7 worm cellular contexts compared by ENCODE assay signal in the genomic region with DNA sequence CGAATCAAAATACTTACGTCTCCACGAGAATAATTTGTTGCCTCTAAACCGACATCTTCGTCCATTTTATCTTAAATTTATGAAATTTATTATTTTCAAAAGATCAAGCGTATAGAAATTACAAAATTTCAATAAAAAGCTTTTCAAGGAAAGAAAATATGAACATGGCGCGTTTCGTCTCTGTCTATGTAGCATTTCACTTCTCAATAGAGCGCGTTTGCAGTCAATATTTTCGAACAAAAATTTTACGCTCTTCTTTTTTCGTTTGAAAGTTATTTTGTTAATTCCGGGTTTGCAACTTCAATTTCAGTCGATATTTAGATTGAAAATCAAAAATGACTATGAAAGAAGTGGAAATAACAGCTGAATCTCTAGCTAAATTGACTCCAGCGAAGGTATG.
A peak's percentile ranks its signal among the peaks of the same experiment; 100 is the strongest.
TF ChIP-seq lines count a peak whose summit lies in the region.

A gene (minus strand): TSS at position 70 of the 400 bp plus-strand sequence.
A gene (plus strand): TSS at position 206 of the 400 bp plus-strand sequence.

TF ChIP-seq in whole organism, L1 larva, 84 proteins besides CTCF, POLR2A, EP300 and RAD21 (continues in another document):
- TF ChIP-seq nhr-11 (tag; optimal IDR thresholded peaks at IDR 0.05; lab: Kevin White, UChicago) (no peak), mef-2 (tag; optimal IDR thresholded peaks at IDR 0.05; lab: Kevin White, UChicago) (no peak), dpl-1 (GFP tag; optimal IDR thresholded peaks at IDR 0.05; lab: Kevin White, UChicago) (peak; percentile 41 to 77 (median 61)), C16A3.4 (tag; optimal IDR thresholded peaks at IDR 0.05; lab: Kevin White, UChicago) (peak; percentile 61), unc-130 (tag; optimal IDR thresholded peaks at IDR 0.05; lab: Kevin White, UChicago) (no peak), sox-4 (tag; optimal IDR thresholded peaks at IDR 0.05; lab: Kevin White, UChicago) (no peak), C04F5.9 (tag; optimal IDR thresholded peaks at IDR 0.05; lab: Kevin White, UChicago) (no peak), unc-98 (GFP tag; IDR thresholded peaks at IDR 0.05; lab: Robert Waterston, UW) (no peak), pqm-1 (tag; optimal IDR thresholded peaks at IDR 0.05; lab: Kevin White, UChicago) (no peak), unc-86 (tag; optimal IDR thresholded peaks at IDR 0.05; lab: Kevin White, UChicago) (no peak), isw-1 (GFP tag; IDR thresholded peaks at IDR 0.05; lab: Robert Waterston, UW) (no peak), alr-1 (tag; optimal IDR thresholded peaks at IDR 0.05; lab: Kevin White, UChicago; ENCODE audit: borderline replicate concordance) (no peak), unc-30 (tag; optimal IDR thresholded peaks at IDR 0.05; lab: Kevin White, UChicago) (no peak)

TF ChIP-seq in whole organism, L2 larva, 48 proteins besides CTCF, POLR2A, EP300 and RAD21:
- TF ChIP-seq nhr-129 (tag; optimal IDR thresholded peaks at IDR 0.05; lab: Kevin White, UChicago) (peak; percentile 4), crh-2 (tag; optimal IDR thresholded peaks at IDR 0.05; lab: Kevin White, UChicago) (peak; percentile 17), C34F6.9 (tag; optimal IDR thresholded peaks at IDR 0.05; lab: Kevin White, UChicago) (peak; percentile 73), aly-2 (tag; optimal IDR thresholded peaks at IDR 0.05; lab: Kevin White, UChicago) (no peak), unc-55 (GFP tag; optimal IDR thresholded peaks at IDR 0.05; lab: Kevin White, UChicago) (peak; percentile 67), lsy-2 (tag; optimal IDR thresholded peaks at IDR 0.05; lab: Kevin White, UChicago) (peak in 1 of 2 experiments; percentile 63), nhr-11 (tag; optimal IDR thresholded peaks at IDR 0.05; lab: Kevin White, UChicago) (no peak)

TF ChIP-seq in whole organism, L3 larva, 47 proteins besides CTCF, POLR2A, EP300 and RAD21 (continues in another document):
- TF ChIP-seq egl-5 (tag; optimal IDR thresholded peaks at IDR 0.05; lab: Kevin White, UChicago), result no peak
- no peak for TF ChIP-seq daf-12 (tag; optimal IDR thresholded peaks at IDR 0.05; lab: Kevin White, UChicago)
- TF ChIP-seq ztf-4 (tag; optimal IDR thresholded peaks at IDR 0.05; lab: Kevin White, UChicago), result no peak
- TF ChIP-seq jun-1 (tag; optimal IDR thresholded peaks at IDR 0.05; lab: Kevin White, UChicago), result no peak
- no peak for TF ChIP-seq nhr-67 (tag; optimal IDR thresholded peaks at IDR 0.05; lab: Kevin White, UChicago)
- TF ChIP-seq zag-1 (tag; optimal IDR thresholded peaks at IDR 0.05; lab: Kevin White, UChicago), result no peak
- peak; percentile 28 for TF ChIP-seq nhr-23 (tag; optimal IDR thresholded peaks at IDR 0.05; lab: Kevin White, UChicago)
- no peak for TF ChIP-seq nhr-77 (tag; optimal IDR thresholded peaks at IDR 0.05; lab: Kevin White, UChicago)
- no peak for TF ChIP-seq lsy-12 (tag; optimal IDR thresholded peaks at IDR 0.05; lab: Kevin White, UChicago)
- TF ChIP-seq nhr-28 (tag; optimal IDR thresholded peaks at IDR 0.05; lab: Kevin White, UChicago), result no peak
- TF ChIP-seq fkh-2 (tag; optimal IDR thresholded peaks at IDR 0.05; lab: Kevin White, UChicago), result no peak
- TF ChIP-seq elt-2 (tag; optimal IDR thresholded peaks at IDR 0.05; lab: Kevin White, UChicago), result peak; percentile 3
- TF ChIP-seq ceh-9 (tag; optimal IDR thresholded peaks at IDR 0.05; lab: Kevin White, UChicago), result no peak
- no peak for TF ChIP-seq lin-39 (tag; optimal IDR thresholded peaks at IDR 0.05; lab: Kevin White, UChicago)
- TF ChIP-seq nhr-76 (tag; optimal IDR thresholded peaks at IDR 0.05; lab: Kevin White, UChicago), result no peak

TF ChIP-seq in whole organism, L4 larva, 104 proteins besides CTCF, POLR2A, EP300 and RAD21 (continues in another document):
- TF ChIP-seq rbr-2 (tag; optimal IDR thresholded peaks at IDR 0.05; lab: Kevin White, UChicago), result no peak
- no peak for TF ChIP-seq fos-1 (tag; optimal IDR thresholded peaks at IDR 0.05; lab: Kevin White, UChicago)
- TF ChIP-seq nhr-77 (tag; optimal IDR thresholded peaks at IDR 0.05; lab: Kevin White, UChicago), result peak; percentile 8
- peak; percentile 22 for TF ChIP-seq nhr-28 (tag; optimal IDR thresholded peaks at IDR 0.05; lab: Kevin White, UChicago)
- peak; percentile 50 for TF ChIP-seq aha-1 (tag; lab: Kevin White, UChicago)
- TF ChIP-seq dmd-9 (GFP tag; IDR thresholded peaks at IDR 0.05; lab: Robert Waterston, UW), result no peak
- TF ChIP-seq T20F7.1 (GFP tag; optimal IDR thresholded peaks at IDR 0.05; lab: Kevin White, UChicago), result peak; percentile 47
- no peak for TF ChIP-seq aly-2 (tag; optimal IDR thresholded peaks at IDR 0.05; lab: Kevin White, UChicago)
- TF ChIP-seq Y75B8A.6 (GFP tag; IDR thresholded peaks at IDR 0.05; lab: Robert Waterston, UW), result no peak
- TF ChIP-seq dpl-1 (GFP tag; optimal IDR thresholded peaks at IDR 0.05; lab: Kevin White, UChicago), result peak; percentile 58
- no peak for TF ChIP-seq nhr-48 (tag; optimal IDR thresholded peaks at IDR 0.05; lab: Kevin White, UChicago)
- TF ChIP-seq F37D6.2 (tag; optimal IDR thresholded peaks at IDR 0.05; lab: Kevin White, UChicago), result no peak
- peak in 1 of 2 experiments; percentile 63 for TF ChIP-seq lsy-2 (tag; optimal IDR thresholded peaks at IDR 0.05; lab: Kevin White, UChicago)
- no peak for TF ChIP-seq nhr-102 (tag; optimal IDR thresholded peaks at IDR 0.05; lab: Kevin White, UChicago)
- peak; percentile 93 for TF ChIP-seq lin-38 (GFP tag; IDR thresholded peaks at IDR 0.05; lab: Robert Waterston, UW)

TF ChIP-seq in whole organism, late embryonic, 69 proteins besides CTCF, POLR2A, EP300 and RAD21:
- peak; percentile 18 for TF ChIP-seq nfya-1 (tag; optimal IDR thresholded peaks at IDR 0.05; lab: Kevin White, UChicago)
- no peak for TF ChIP-seq ceh-9 (tag; optimal IDR thresholded peaks at IDR 0.05; lab: Kevin White, UChicago)
- TF ChIP-seq nhr-11 (tag; optimal IDR thresholded peaks at IDR 0.05; lab: Kevin White, UChicago), result no peak
- no peak for TF ChIP-seq ceh-19 (GFP tag; optimal IDR thresholded peaks at IDR 0.05; lab: Kevin White, UChicago)
- no peak for TF ChIP-seq sox-2 (GFP tag; IDR thresholded peaks at IDR 0.05; lab: Robert Waterston, UW)
- no peak for TF ChIP-seq K02D7.2 (tag; optimal IDR thresholded peaks at IDR 0.05; lab: Kevin White, UChicago)

TF ChIP-seq in whole organism, mixed stage, embryonic, 35 proteins besides CTCF, POLR2A, EP300 and RAD21:
- TF ChIP-seq unc-39 (tag; optimal IDR thresholded peaks at IDR 0.05; lab: Kevin White, UChicago) (no peak), ces-1 (GFP tag; optimal IDR thresholded peaks at IDR 0.05; lab: Kevin White, UChicago) (no peak), nhr-2 (tag; optimal IDR thresholded peaks at IDR 0.05; lab: Kevin White, UChicago) (no peak), ceh-39 (tag; optimal IDR thresholded peaks at IDR 0.05; lab: Kevin White, UChicago) (no peak), nhr-237 (tag; optimal IDR thresholded peaks at IDR 0.05; lab: Kevin White, UChicago) (peak; percentile 26), pha-4 (tag; optimal IDR thresholded peaks at IDR 0.05; lab: Kevin White, UChicago) (peak; percentile 21), elt-3 (tag; optimal IDR thresholded peaks at IDR 0.05; lab: Kevin White, UChicago) (no peak), nhr-28 (tag; optimal IDR thresholded peaks at IDR 0.05; lab: Kevin White, UChicago) (no peak), mep-1 (tag; optimal IDR thresholded peaks at IDR 0.05; lab: Kevin White, UChicago) (peak; percentile 40), lsy-2 (tag; optimal IDR thresholded peaks at IDR 0.05; lab: Kevin White, UChicago) (no peak), mab-5 (tag; optimal IDR thresholded peaks at IDR 0.05; lab: Kevin White, UChicago) (no peak), ztf-11 (tag; optimal IDR thresholded peaks at IDR 0.05; lab: Kevin White, UChicago) (no peak)
TF ChIP-seq in whole organism, mixed stage, embryonic: peak in this region for 3.

TF ChIP-seq in whole organism, young adult, 124 proteins besides CTCF, POLR2A, EP300 and RAD21:
- TF ChIP-seq F23B12.7 (tag; optimal IDR thresholded peaks at IDR 0.05; lab: Kevin White, UChicago; ENCODE audit: insufficient read depth) (peak; percentile 33), attf-5 (GFP tag; optimal IDR thresholded peaks at IDR 0.05; lab: Kevin White, UChicago) (peak; percentile 8), dpl-1 (GFP tag; optimal IDR thresholded peaks at IDR 0.05; lab: Kevin White, UChicago) (peak; percentile 23), efl-1 (GFP tag; optimal IDR thresholded peaks at IDR 0.05; lab: Kevin White, UChicago) (peak; percentile 56), nhr-80 (tag; optimal IDR thresholded peaks at IDR 0.05; lab: Kevin White, UChicago) (no peak), hmg-1.2 (GFP tag; IDR thresholded peaks at IDR 0.05; lab: Robert Waterston, UW) (0 out of 2 replicates have a peak, but pooled peaks have one; percentile 5), ama-1 (optimal IDR thresholded peaks at IDR 0.05; lab: Kevin White, UChicago) (no peak), ama-1 (GFP tag; optimal IDR thresholded peaks at IDR 0.05; lab: Kevin White, UChicago) (no peak), mel-28 (tag; optimal IDR thresholded peaks at IDR 0.05; lab: Kevin White, UChicago; ENCODE audit: borderline replicate concordance) (no peak), lsl-1 (GFP tag; optimal IDR thresholded peaks at IDR 0.05; lab: Kevin White, UChicago) (peak; percentile 42), nhr-90 (tag; optimal IDR thresholded peaks at IDR 0.05; lab: Kevin White, UChicago) (no peak), snpc-1.3 (tag; optimal IDR thresholded peaks at IDR 0.05; lab: Kevin White, UChicago; ENCODE audit: insufficient read depth) (peak; percentile 18), mcd-1 (GFP tag; IDR thresholded peaks at IDR 0.05; lab: Robert Waterston, UW) (peak; percentile 80)
